Fruit fly (Drosophila melanogaster) whole organism, embryonic: ENCODE data around the gene CG4452.

ENCODE experiments used
- ATbp ChIP-seq: fragments of 200-800 bp; sonication (Bioruptor generic); optimal IDR thresholded peaks from 2 replicates; lab custom pipeline; 2017; ENCODE audit warnings: missing biosample characterization, mild to moderate bottlenecking, missing genetic modification characterization, missing genetic modification reagents
- B-H2 ChIP-seq: fragments of 200-800 bp; sonication (Bioruptor generic); optimal IDR thresholded peaks from 2 replicates; lab custom pipeline; 2018; ENCODE audit warnings: missing biosample characterization, mild to moderate bottlenecking, missing genetic modification characterization
- CG10462 ChIP-seq: fragments of 200-800 bp; sonication (Bioruptor generic); optimal IDR thresholded peaks from 2 replicates; lab custom pipeline; 2016; ENCODE audit warnings: missing biosample characterization, missing genetic modification characterization
- CG10979 ChIP-seq: fragments of 200-800 bp; sonication (Bioruptor generic); optimal IDR thresholded peaks from 2 replicates; lab custom pipeline; 2018; ENCODE audit warnings: missing biosample characterization, mild to moderate bottlenecking, missing genetic modification characterization, moderate library complexity
- CG11560 ChIP-seq: fragments of 200-800 bp; sonication (Bioruptor generic); IDR thresholded peaks from 3 replicates; pipeline ENCODE4 v1.3.6; 2022; ENCODE audit warnings: missing biosample characterization, missing genetic modification characterization
- CG11695 ChIP-seq: fragments of 200-800 bp; sonication (Bioruptor generic); IDR thresholded peaks from 3 replicates; pipeline ENCODE4 v1.3.6; 2022; ENCODE audit warnings: missing biosample characterization, missing genetic modification characterization
- CG13424 ChIP-seq: fragments of 200-800 bp; sonication (Bioruptor generic); optimal IDR thresholded peaks from 2 replicates; lab custom pipeline; 2019; ENCODE audit warnings: missing biosample characterization, mild to moderate bottlenecking, missing genetic modification characterization, moderate library complexity
- CG13894 ChIP-seq: fragments of 200-800 bp; sonication (Bioruptor generic); optimal IDR thresholded peaks from 3 replicates; lab custom pipeline; 2018; ENCODE audit warnings: missing biosample characterization, mild to moderate bottlenecking, missing genetic modification characterization, moderate library complexity
- CG14050 ChIP-seq: fragments of 200-800 bp; sonication (Bioruptor generic); IDR thresholded peaks from 3 replicates; pipeline ENCODE4 v1.3.6; 2022; ENCODE audit warnings: missing biosample characterization, missing genetic modification characterization
- CG1529 ChIP-seq: fragments of 200-800 bp; sonication (Bioruptor generic); optimal IDR thresholded peaks from 3 replicates; lab custom pipeline; 2018; ENCODE audit warnings: missing biosample characterization, missing genetic modification characterization
- CG15479 ChIP-seq: fragments of 200-800 bp; sonication (Bioruptor generic); optimal IDR thresholded peaks from 3 replicates; lab custom pipeline; 2019; ENCODE audit warnings: missing biosample characterization, mild to moderate bottlenecking, missing genetic modification characterization, moderate library complexity
- CG17359 ChIP-seq: fragments of 200-800 bp; sonication (Bioruptor generic); optimal IDR thresholded peaks from 3 replicates; lab custom pipeline; 2018; ENCODE audit warnings: missing biosample characterization, mild to moderate bottlenecking, missing genetic modification characterization, moderate library complexity
- CG18599 ChIP-seq: fragments of 200-800 bp; sonication (Bioruptor generic); optimal IDR thresholded peaks from 3 replicates; lab custom pipeline; 2017; ENCODE audit warnings: missing biosample characterization, missing genetic modification characterization, mild to moderate bottlenecking, moderate library complexity, missing genetic modification reagents
- CG4617 ChIP-seq: fragments of 200-800 bp; sonication (Bioruptor generic); optimal IDR thresholded peaks from 3 replicates; lab custom pipeline; 2016; ENCODE audit warnings: missing biosample characterization, missing genetic modification characterization, borderline replicate concordance
- CG5953 ChIP-seq: fragments of 200-800 bp; sonication (Bioruptor generic); IDR thresholded peaks from 2 replicates; pipeline ENCODE4 v1.3.6; 2022; ENCODE audit warnings: missing biosample characterization, missing genetic modification characterization
- CG6654 ChIP-seq: fragments of 200-800 bp; sonication (Bioruptor generic); optimal IDR thresholded peaks from 2 replicates; lab custom pipeline; 2017; ENCODE audit warnings: missing biosample characterization, mild to moderate bottlenecking, missing genetic modification characterization
- CG8290 ChIP-seq, 3 experiments: fragments of 200-800 bp; sonication (Bioruptor generic); optimal IDR thresholded peaks; 2 replicates each; lab custom pipeline; 2016 to 2019; ENCODE audit warnings: missing biosample characterization in 3 of 3, missing genetic modification characterization in 3 of 3, mild to moderate bottlenecking in 2 of 3, moderate library complexity in 1 of 3
- CrebB ChIP-seq: fragments of 200-800 bp; sonication (Bioruptor generic); optimal IDR thresholded peaks from 3 replicates; lab custom pipeline; 2018; ENCODE audit warnings: missing biosample characterization, mild to moderate bottlenecking, missing genetic modification characterization
- D19B ChIP-seq: fragments of 200-800 bp; sonication (Bioruptor generic); optimal IDR thresholded peaks from 2 replicates; lab custom pipeline; 2017; ENCODE audit warnings: missing biosample characterization, mild to moderate bottlenecking, missing genetic modification characterization
- Fer3 ChIP-seq: fragments of 200-800 bp; sonication (Bioruptor generic); optimal IDR thresholded peaks from 2 replicates; lab custom pipeline; 2018; ENCODE audit warnings: missing biosample characterization, mild to moderate bottlenecking, missing genetic modification characterization, moderate library complexity
- Hand ChIP-seq: fragments of 200-800 bp; sonication (Bioruptor generic); optimal IDR thresholded peaks from 2 replicates; lab custom pipeline; 2017; ENCODE audit warnings: mild to moderate bottlenecking, missing biosample characterization, missing genetic modification reagents, missing genetic modification characterization
- Hey ChIP-seq: fragments of 200-800 bp; sonication (Bioruptor generic); optimal IDR thresholded peaks from 3 replicates; lab custom pipeline; 2018; ENCODE audit warnings: missing biosample characterization, mild to moderate bottlenecking, missing genetic modification characterization
- Hmr ChIP-seq: fragments of 200-800 bp; sonication (Bioruptor generic); optimal IDR thresholded peaks from 3 replicates; lab custom pipeline; 2017; ENCODE audit warnings: mild to moderate bottlenecking, missing biosample characterization, missing genetic modification reagents, missing genetic modification characterization
- Hr51 ChIP-seq, 2 experiments: fragments of 200-800 bp; sonication (Bioruptor generic); optimal IDR thresholded peaks; 2 replicates in 1 of 2; 3 replicates in 1 of 2; lab custom pipeline; 2016 to 2018; ENCODE audit warnings: missing biosample characterization in 2 of 2, missing genetic modification characterization in 2 of 2, mild to moderate bottlenecking in 1 of 2, moderate library complexity in 1 of 2
- Jarid2 ChIP-seq: fragments of 200-800 bp; sonication (Bioruptor generic); optimal IDR thresholded peaks from 3 replicates; lab custom pipeline; 2017; ENCODE audit warnings: mild to moderate bottlenecking, missing biosample characterization, missing genetic modification reagents, missing genetic modification characterization
- Kr ChIP-seq: fragments of 200-800 bp; sonication (Bioruptor generic); optimal IDR thresholded peaks from 2 replicates; lab custom pipeline; 2017; ENCODE audit warnings: missing biosample characterization, mild to moderate bottlenecking, missing genetic modification characterization
- NFAT ChIP-seq: fragments of 200-800 bp; sonication (Bioruptor generic); IDR thresholded peaks from 2 replicates; pipeline ENCODE4 v1.3.6; 2022; ENCODE audit warnings: missing biosample characterization, missing genetic modification characterization
- Nf-YC ChIP-seq: fragments of 200-800 bp; optimal IDR thresholded peaks from 3 replicates; lab custom pipeline; 2019; ENCODE audit warnings: missing biosample characterization, mild to moderate bottlenecking, missing genetic modification characterization, moderate library complexity
- bsh ChIP-seq, 2 experiments: fragments of 200-800 bp; sonication (Bioruptor generic); optimal IDR thresholded peaks; 2 replicates each; lab custom pipeline; 2017 to 2018; ENCODE audit warnings: mild to moderate bottlenecking in 2 of 2, missing biosample characterization in 2 of 2, missing genetic modification characterization in 2 of 2, moderate library complexity in 1 of 2
- cad ChIP-seq: fragments of >200 bp; optimal IDR thresholded peaks from 2 replicates; lab custom pipeline; 2017; ENCODE audit warnings: missing biosample characterization, missing genetic modification characterization
- crc ChIP-seq: fragments of 200-800 bp; sonication (Bioruptor generic); optimal IDR thresholded peaks from 2 replicates; lab custom pipeline; 2016; ENCODE audit warnings: missing biosample characterization, missing genetic modification characterization
- dati ChIP-seq: fragments of 200-800 bp; sonication (Bioruptor generic); IDR thresholded peaks from 2 replicates; pipeline ENCODE4 v1.3.6; 2022; ENCODE audit warnings: missing biosample characterization, missing genetic modification characterization
- dimm ChIP-seq: fragments of 200-800 bp; sonication (Bioruptor generic); IDR thresholded peaks from 2 replicates; pipeline ENCODE4 v1.3.6; 2022; ENCODE audit warnings: missing biosample characterization, missing genetic modification characterization
- fd64A ChIP-seq: fragments of 200-800 bp; sonication (Bioruptor generic); optimal IDR thresholded peaks from 3 replicates; lab custom pipeline; 2018; ENCODE audit warnings: missing biosample characterization, mild to moderate bottlenecking, missing genetic modification characterization
- hbn ChIP-seq: fragments of 200-800 bp; sonication (Bioruptor generic); IDR thresholded peaks from 2 replicates; pipeline ENCODE4 v1.3.6; 2022; ENCODE audit warnings: missing biosample characterization, missing genetic modification characterization; ENCODE audit not compliant: partially characterized antibody
- ind ChIP-seq: fragments of 200-800 bp; sonication (Bioruptor generic); optimal IDR thresholded peaks from 3 replicates; lab custom pipeline; 2016; ENCODE audit warnings: missing biosample characterization, missing genetic modification characterization
- knrl ChIP-seq: fragments of 200-800 bp; sonication (Bioruptor generic); IDR thresholded peaks from 3 replicates; pipeline ENCODE4 v1.3.6; 2022; ENCODE audit warnings: missing biosample characterization, missing genetic modification characterization; ENCODE audit not compliant: partially characterized antibody
- oc ChIP-seq: fragments of 200-800 bp; sonication (Bioruptor generic); optimal IDR thresholded peaks from 2 replicates; lab custom pipeline; 2018; ENCODE audit warnings: missing biosample characterization, mild to moderate bottlenecking, missing genetic modification characterization, moderate library complexity
- org-1 ChIP-seq: fragments of 200-800 bp; sonication (Bioruptor generic); optimal IDR thresholded peaks from 2 replicates; lab custom pipeline; 2017; ENCODE audit warnings: missing biosample characterization, missing genetic modification characterization
- pzg ChIP-seq: fragments of 200-800 bp; sonication (Bioruptor generic); optimal IDR thresholded peaks from 3 replicates; lab custom pipeline; 2018; ENCODE audit warnings: missing biosample characterization, mild to moderate bottlenecking, missing genetic modification characterization, moderate library complexity
- repo ChIP-seq: fragments of 200-800 bp; sonication (Bioruptor generic); optimal IDR thresholded peaks from 2 replicates; lab custom pipeline; 2016; ENCODE audit warnings: missing biosample characterization, missing genetic modification characterization
- rib ChIP-seq: fragments of 200-800 bp; sonication (Bioruptor generic); IDR thresholded peaks from 2 replicates; pipeline ENCODE4 v1.3.6; 2022; ENCODE audit warnings: missing biosample characterization, missing genetic modification characterization
- schlank ChIP-seq: fragments of 200-800 bp; sonication (Bioruptor generic); optimal IDR thresholded peaks from 2 replicates; lab custom pipeline; 2018; ENCODE audit warnings: missing biosample characterization, mild to moderate bottlenecking, missing genetic modification characterization
- tgo ChIP-seq: fragments of 200-800 bp; sonication (Bioruptor generic); IDR thresholded peaks from 3 replicates; pipeline ENCODE4 v1.3.6; 2022; ENCODE audit warnings: missing biosample characterization, missing genetic modification characterization
- tio ChIP-seq: fragments of 200-800 bp; sonication (Bioruptor generic); optimal IDR thresholded peaks from 2 replicates; lab custom pipeline; 2017; ENCODE audit warnings: missing biosample characterization, missing genetic modification characterization, inconsistent platforms
- tll ChIP-seq, 2 experiments: fragments of 200-800 bp in 1 of 2; fragments of >200 bp in 1 of 2; sonication (Bioruptor generic) in 1 of 2; optimal IDR thresholded peaks; 2 replicates each; lab custom pipeline; 2017 to 2019; ENCODE audit warnings: missing biosample characterization in 2 of 2, missing genetic modification characterization in 2 of 2, mild to moderate bottlenecking in 1 of 2, moderate library complexity in 1 of 2
- toy ChIP-seq: fragments of 200-800 bp; sonication (Bioruptor generic); IDR thresholded peaks from 2 replicates; pipeline ENCODE4 v1.3.6; 2022; ENCODE audit warnings: missing biosample characterization, missing genetic modification characterization
- vnd ChIP-seq: fragments of 200-800 bp; sonication (Bioruptor generic); IDR thresholded peaks from 3 replicates; pipeline ENCODE4 v1.3.6; 2022; ENCODE audit warnings: missing biosample characterization, missing genetic modification characterization; ENCODE audit not compliant: partially characterized antibody
- zen ChIP-seq: fragments of 200-800 bp; sonication (Bioruptor generic); optimal IDR thresholded peaks from 3 replicates; lab custom pipeline; 2018; ENCODE audit warnings: missing biosample characterization, mild to moderate bottlenecking, missing genetic modification characterization, moderate library complexity

CG4452 gene

DNA sequence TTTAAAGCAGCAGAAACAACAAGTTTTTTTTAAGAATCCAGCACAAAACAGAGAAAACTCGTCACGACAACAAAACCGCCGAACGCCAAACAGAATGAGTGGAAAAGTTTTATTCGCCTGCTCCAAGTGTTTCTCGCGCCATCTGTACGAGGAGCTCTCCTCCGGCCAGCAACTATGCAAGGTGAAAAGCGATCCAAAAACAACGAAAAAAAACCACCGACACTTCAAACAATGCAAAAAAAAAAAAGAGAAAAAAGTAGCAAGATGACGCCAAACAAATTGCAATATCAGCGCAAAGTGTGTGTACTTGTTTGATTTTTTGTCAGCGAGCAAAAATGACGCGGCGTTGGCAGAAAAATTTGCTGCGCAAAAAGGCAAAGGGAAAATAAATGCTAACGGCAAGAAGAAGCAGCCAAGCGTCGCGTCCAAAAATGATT, 272 bp downstream of the CG4452 start (continued):
- TF ChIP-seq oc (no peak), D19B (GFP tag; lab: Kevin White, UChicago) (no peak), Hmr (GFP tag; lab: Kevin White, UChicago) (no peak), B-H2 (no peak), rib (GFP tag; lab: Robert Waterston, UW) (no peak), dimm (GFP tag; lab: Robert Waterston, UW) (no peak), schlank (tag; lab: Kevin White, UChicago) (no peak), toy (GFP tag; lab: Robert Waterston, UW) (no peak), CG4617 (peak; percentile 25), CG10462 (no peak), ind (no peak), Fer3 (no peak), tgo (GFP tag; lab: Robert Waterston, UW) (no peak), fd64A (GFP tag; lab: Kevin White, UChicago) (no peak), CG6654 (no peak), bsh (GFP tag; optimal IDR thresholded peaks at IDR 0.05; lab: Kevin White, UChicago) (peak in 1 of 2 experiments; percentile 81), CG18599 (no peak), CG14050 (GFP tag; lab: Robert Waterston, UW) (0 out of 3 replicates have a peak, but pooled peaks have one; percentile 1), Hand (GFP tag; lab: Kevin White, UChicago) (no peak), CG11560 (tag; lab: Robert Waterston, UW) (no peak)

DNA sequence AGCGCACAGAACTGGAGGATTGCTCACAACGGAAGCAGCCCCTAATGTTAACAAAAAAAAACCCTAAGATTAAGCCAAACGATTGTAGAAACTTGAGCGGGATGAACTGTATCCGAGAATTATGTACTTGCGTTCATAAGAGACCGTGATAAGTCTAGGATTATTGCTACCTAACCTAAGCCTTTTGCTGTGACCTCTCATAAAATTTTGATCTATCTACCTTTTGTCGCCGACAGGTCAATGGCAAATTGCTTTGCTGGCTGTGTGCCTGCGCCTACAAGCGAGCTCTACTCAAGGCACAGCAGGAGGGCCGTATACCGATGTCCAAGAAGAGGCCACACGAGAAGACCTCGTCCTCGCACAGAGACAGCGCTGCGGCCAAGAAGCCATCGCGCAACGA, 1.5 kb downstream of the CG4452 start:
- TF ChIP-seq cad (peak; percentile 76), CG15479 (GFP tag; lab: Kevin White, UChicago) (peak; percentile 95), org-1 (no peak), CrebB (tag; lab: Kevin White, UChicago) (no peak), hbn (GFP tag; lab: Robert Waterston, UW) (no peak), CG1529 (GFP tag; lab: Kevin White, UChicago) (no peak), crc (no peak), Hey (tag; lab: Kevin White, UChicago) (no peak), CG5953 (GFP tag; lab: Robert Waterston, UW) (0 out of 2 replicates have a peak, but pooled peaks have one; percentile 14), tll (GFP tag; optimal IDR thresholded peaks at IDR 0.05; lab: Kevin White, UChicago) (peak in 1 of 2 experiments; percentile 93), zen (tag; lab: Kevin White, UChicago) (peak; percentile 51), Kr (peak; percentile 64), Nf-YC (no peak)

DNA sequence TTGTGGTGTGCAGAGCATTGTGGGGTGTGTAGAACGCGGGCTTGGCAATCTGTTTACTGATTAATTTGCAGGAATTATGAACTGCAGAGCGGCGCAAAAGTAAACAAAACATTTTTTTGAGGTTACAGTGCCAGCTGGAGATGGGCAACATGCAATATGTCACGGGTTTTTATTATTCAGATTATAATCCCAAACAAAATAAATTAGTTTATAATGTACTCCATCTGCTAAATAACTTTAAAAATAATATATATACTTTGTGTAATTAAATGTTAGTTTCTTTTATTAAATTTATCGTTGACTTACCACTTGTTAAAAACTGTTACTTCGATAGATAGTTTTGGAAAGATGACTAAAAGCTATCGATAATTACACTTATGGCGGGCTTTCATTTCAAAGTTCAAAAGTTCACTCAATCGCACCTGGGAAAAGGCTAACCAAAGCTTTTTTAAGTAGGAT, 3.8 kb downstream of the CG4452 start, which contains the start of gene Fdx1:
Fdx1 (minus strand) TSS at position 332 of the 459 bp plus-strand sequence.
- TF ChIP-seq tio (GFP tag; lab: Kevin White, UChicago): no peak
- peak; percentile 33 for TF ChIP-seq CG13894 (tag; lab: Kevin White, UChicago)
- TF ChIP-seq CG17359 (tag; lab: Kevin White, UChicago): no peak
- peak in 1 of 2 experiments; percentile 51 for TF ChIP-seq Hr51 (GFP tag; optimal IDR thresholded peaks at IDR 0.05; lab: Kevin White, UChicago)
- TF ChIP-seq CG8290 (GFP tag; optimal IDR thresholded peaks at IDR 0.05; lab: Kevin White, UChicago): peak; percentile 0
- no peak for TF ChIP-seq CG8290 (tag; optimal IDR thresholded peaks at IDR 0.05; lab: Kevin White, UChicago)
- TF ChIP-seq repo (GFP tag; lab: Kevin White, UChicago): no peak
- TF ChIP-seq Jarid2 (GFP tag; lab: Kevin White, UChicago): no peak
- TF ChIP-seq CG11695 (GFP tag; lab: Robert Waterston, UW): 0 out of 3 replicates have a peak, but pooled peaks have one; percentile 22
- TF ChIP-seq CG10979 (tag; lab: Kevin White, UChicago): peak; percentile 23
- TF ChIP-seq ATbp (GFP tag; lab: Kevin White, UChicago): no peak
- TF ChIP-seq CG13424 (tag; lab: Kevin White, UChicago): peak; percentile 70
- TF ChIP-seq pzg (GFP tag; lab: Kevin White, UChicago): peak; percentile 45
- peak; percentile 38; the same call in 1 of the 2 replicates for TF ChIP-seq NFAT (GFP tag; lab: Robert Waterston, UW)
- TF ChIP-seq dati (GFP tag; lab: Robert Waterston, UW): no peak
- peak; percentile 53; the same call in 2 of the 3 replicates for TF ChIP-seq knrl
- TF ChIP-seq vnd: 0 out of 3 replicates have a peak, but pooled peaks have one; percentile 8
